Fruit fly (Drosophila melanogaster) whole organism, embryonic: ENCODE data around the gene fz4.

ENCODE experiments used
- Ada2b ChIP-seq: fragments of 200-800 bp; sonication (Bioruptor generic); IDR thresholded peaks from 2 replicates; pipeline ENCODE4 v1.3.6; 2022; ENCODE audit warnings: missing biosample characterization, missing genetic modification characterization
- Aef1 ChIP-seq: fragments of 200-800 bp; sonication (Bioruptor generic); IDR thresholded peaks from 3 replicates; pipeline ENCODE4 v1.3.6; 2022; ENCODE audit warnings: missing biosample characterization, missing genetic modification characterization
- Bdp1 ChIP-seq: fragments of 200-800 bp; sonication (Bioruptor generic); optimal IDR thresholded peaks from 3 replicates; lab custom pipeline; 2016; ENCODE audit warnings: missing biosample characterization, missing genetic modification characterization
- CG10209 ChIP-seq: fragments of 200-800 bp; sonication (Bioruptor generic); optimal IDR thresholded peaks from 3 replicates; lab custom pipeline; 2017; ENCODE audit warnings: missing biosample characterization, mild to moderate bottlenecking, missing genetic modification characterization, missing genetic modification reagents
- CG10431 ChIP-seq: fragments of 200-800 bp; sonication (Bioruptor generic); optimal IDR thresholded peaks from 3 replicates; lab custom pipeline; 2018; ENCODE audit warnings: missing biosample characterization, mild to moderate bottlenecking, missing genetic modification characterization
- CG11398 ChIP-seq: fragments of 200-800 bp; sonication (Bioruptor generic); optimal IDR thresholded peaks from 2 replicates; lab custom pipeline; 2016; ENCODE audit warnings: missing biosample characterization, missing genetic modification characterization
- CG12769 ChIP-seq: fragments of 200-800 bp; sonication (Bioruptor generic); optimal IDR thresholded peaks from 2 replicates; lab custom pipeline; 2019; ENCODE audit warnings: missing biosample characterization, mild to moderate bottlenecking, missing genetic modification characterization, moderate library complexity
- CG13123 ChIP-seq: fragments of 200-800 bp; sonication (Bioruptor generic); optimal IDR thresholded peaks from 2 replicates; lab custom pipeline; 2016; ENCODE audit warnings: missing biosample characterization, missing genetic modification characterization
- CG16815 ChIP-seq: fragments of 200-800 bp; sonication (Bioruptor generic); optimal IDR thresholded peaks from 3 replicates; lab custom pipeline; 2017; ENCODE audit warnings: missing biosample characterization, mild to moderate bottlenecking, missing genetic modification characterization
- CG17361 ChIP-seq: fragments of 200-800 bp; sonication (Bioruptor generic); IDR thresholded peaks from 3 replicates; pipeline ENCODE4 v1.3.6; 2022; ENCODE audit warnings: missing biosample characterization, missing genetic modification characterization
- CG17612 ChIP-seq: fragments of 200-800 bp; sonication (Bioruptor generic); IDR thresholded peaks from 2 replicates; pipeline ENCODE4 v1.3.6; 2022; ENCODE audit warnings: missing biosample characterization, missing genetic modification characterization
- CG1792 ChIP-seq: fragments of 200-800 bp; sonication (Bioruptor generic); optimal IDR thresholded peaks from 2 replicates; lab custom pipeline; 2016; ENCODE audit warnings: missing biosample characterization, missing genetic modification characterization
- CG31224 ChIP-seq: fragments of 200-800 bp; sonication (Bioruptor generic); IDR thresholded peaks from 2 replicates; pipeline ENCODE4 v1.3.6; 2022; ENCODE audit warnings: missing biosample characterization, missing genetic modification characterization
- CG3995 ChIP-seq: fragments of 200-800 bp; sonication (Bioruptor generic); optimal IDR thresholded peaks from 3 replicates; lab custom pipeline; 2016; ENCODE audit warnings: missing biosample characterization, missing genetic modification characterization
- CG4730 ChIP-seq: fragments of 200-800 bp; sonication (Bioruptor generic); IDR thresholded peaks from 2 replicates; pipeline ENCODE4 v1.3.6; 2022; ENCODE audit warnings: missing biosample characterization, missing genetic modification characterization
- CG8290 ChIP-seq, 3 experiments: fragments of 200-800 bp; sonication (Bioruptor generic); optimal IDR thresholded peaks; 2 replicates each; lab custom pipeline; 2016 to 2019; ENCODE audit warnings: missing biosample characterization in 3 of 3, missing genetic modification characterization in 3 of 3, mild to moderate bottlenecking in 2 of 3, moderate library complexity in 1 of 3
- CG9727 ChIP-seq: fragments of 200-800 bp; sonication (Bioruptor generic); optimal IDR thresholded peaks from 3 replicates; lab custom pipeline; 2017; ENCODE audit warnings: missing biosample characterization, mild to moderate bottlenecking, missing genetic modification characterization
- Chrac-16 ChIP-seq: fragments of 200-800 bp; sonication (Bioruptor generic); optimal IDR thresholded peaks from 3 replicates; lab custom pipeline; 2016; ENCODE audit warnings: missing biosample characterization, missing genetic modification characterization
- Dek ChIP-seq: fragments of 200-800 bp; sonication (Bioruptor generic); optimal IDR thresholded peaks from 3 replicates; lab custom pipeline; 2019; ENCODE audit warnings: missing biosample characterization, mild to moderate bottlenecking, missing genetic modification characterization, moderate library complexity
- Drgx ChIP-seq: fragments of 200-800 bp; sonication (Bioruptor generic); IDR thresholded peaks from 2 replicates; pipeline ENCODE4 v1.3.6; 2022; ENCODE audit warnings: missing biosample characterization, missing genetic modification characterization
- Hey ChIP-seq: fragments of 200-800 bp; sonication (Bioruptor generic); optimal IDR thresholded peaks from 3 replicates; lab custom pipeline; 2018; ENCODE audit warnings: missing biosample characterization, mild to moderate bottlenecking, missing genetic modification characterization
- Hmx ChIP-seq: fragments of 200-800 bp; sonication (Bioruptor generic); optimal IDR thresholded peaks from 2 replicates; lab custom pipeline; 2016; ENCODE audit warnings: missing biosample characterization, missing genetic modification characterization
- Lim3 ChIP-seq: fragments of 200-800 bp; sonication (Bioruptor generic); IDR thresholded peaks from 2 replicates; pipeline ENCODE4 v1.3.6; 2022; ENCODE audit warnings: missing biosample characterization, missing genetic modification characterization
- MBD-R2 ChIP-seq: fragments of 200-800 bp; sonication (Bioruptor generic); IDR thresholded peaks from 2 replicates; pipeline ENCODE4 v1.3.6; 2022; ENCODE audit warnings: missing biosample characterization, missing genetic modification characterization
- MESR4 ChIP-seq: fragments of 200-800 bp; sonication (Bioruptor generic); optimal IDR thresholded peaks from 2 replicates; lab custom pipeline; 2018; ENCODE audit warnings: missing biosample characterization, mild to moderate bottlenecking, missing genetic modification characterization, moderate library complexity
- MTF-1 ChIP-seq: fragments of 200-800 bp; sonication (Bioruptor generic); optimal IDR thresholded peaks from 2 replicates; lab custom pipeline; 2018; ENCODE audit warnings: missing biosample characterization, mild to moderate bottlenecking, missing genetic modification characterization, borderline replicate concordance
- Med ChIP-seq: fragments of 200-800 bp; sonication (Bioruptor generic); peaks from one replicate; lab custom pipeline; 2016; ENCODE audit warnings: missing biosample characterization, missing genetic modification characterization, mild to moderate bottlenecking, inconsistent platforms, moderate library complexity
- Myb ChIP-seq: fragments of 200-800 bp; sonication (Bioruptor generic); optimal IDR thresholded peaks from 2 replicates; lab custom pipeline; 2016; ENCODE audit warnings: missing biosample characterization, missing genetic modification characterization
- Oli ChIP-seq: fragments of 200-800 bp; sonication (Bioruptor generic); optimal IDR thresholded peaks from 2 replicates; lab custom pipeline; 2018; ENCODE audit warnings: missing biosample characterization, mild to moderate bottlenecking, missing genetic modification characterization, moderate library complexity
- Optix ChIP-seq: fragments of 200-800 bp; sonication (Bioruptor generic); IDR thresholded peaks from 3 replicates; pipeline ENCODE4 v1.3.6; 2022; ENCODE audit warnings: missing biosample characterization, missing genetic modification characterization
- Rx ChIP-seq: fragments of 200-800 bp; sonication (Bioruptor generic); IDR thresholded peaks from 2 replicates; pipeline ENCODE4 v1.3.6; 2022; ENCODE audit warnings: missing biosample characterization, missing genetic modification characterization
- Six4 ChIP-seq: fragments of 200-800 bp; sonication (Bioruptor generic); optimal IDR thresholded peaks from 2 replicates; lab custom pipeline; 2016; ENCODE audit warnings: missing biosample characterization, missing genetic modification characterization
- Sry-β ChIP-seq: fragments of 200-800 bp; sonication (Bioruptor generic); optimal IDR thresholded peaks from 2 replicates; lab custom pipeline; 2018; ENCODE audit warnings: missing biosample characterization, mild to moderate bottlenecking, missing genetic modification characterization, moderate library complexity
- ab ChIP-seq: fragments of 200-800 bp; sonication (Bioruptor generic); optimal IDR thresholded peaks from 2 replicates; lab custom pipeline; 2016; ENCODE audit warnings: missing biosample characterization, missing genetic modification characterization
- az2 ChIP-seq: fragments of 200-800 bp; sonication (Bioruptor generic); optimal IDR thresholded peaks from 3 replicates; lab custom pipeline; 2016; ENCODE audit warnings: missing biosample characterization, missing genetic modification characterization
- bowl ChIP-seq: fragments of 200-800 bp; sonication (Bioruptor generic); IDR thresholded peaks from 2 replicates; pipeline ENCODE4 v1.3.6; 2022; ENCODE audit warnings: missing biosample characterization, missing genetic modification characterization
- br ChIP-seq: fragments of >200 bp; optimal IDR thresholded peaks from 2 replicates; lab custom pipeline; 2017
- chinmo ChIP-seq: fragments of 200-800 bp; sonication (Bioruptor generic); IDR thresholded peaks from 4 replicates; pipeline ENCODE4 v1.3.6; 2022; ENCODE audit warnings: missing biosample characterization, missing genetic modification characterization; ENCODE audit not compliant: partially characterized antibody
- gro ChIP-seq: fragments of 200-800 bp; sonication (Bioruptor generic); optimal IDR thresholded peaks from 2 replicates; lab custom pipeline; 2016; ENCODE audit warnings: missing biosample characterization, missing genetic modification characterization
- h ChIP-seq: fragments of >200 bp; optimal IDR thresholded peaks from 2 replicates; lab custom pipeline; 2017
- hkb ChIP-seq, 2 experiments: fragments of 200-800 bp in 1 of 2; fragments of >200 bp in 1 of 2; sonication (Bioruptor generic) in 1 of 2; IDR thresholded peaks in 1 of 2; optimal IDR thresholded peaks in 1 of 2; 2 replicates each; pipeline versions ENCODE4 v1.3.6 to Lab custom; 2017 to 2022; ENCODE audit warnings: missing biosample characterization in 1 of 2, missing genetic modification characterization in 1 of 2
- knrl ChIP-seq: fragments of 200-800 bp; sonication (Bioruptor generic); IDR thresholded peaks from 3 replicates; pipeline ENCODE4 v1.3.6; 2022; ENCODE audit warnings: missing biosample characterization, missing genetic modification characterization; ENCODE audit not compliant: partially characterized antibody
- lilli ChIP-seq: fragments of 200-800 bp; sonication (Bioruptor generic); optimal IDR thresholded peaks from 3 replicates; lab custom pipeline; 2016; ENCODE audit warnings: missing biosample characterization, missing genetic modification characterization
- oc ChIP-seq: fragments of 200-800 bp; sonication (Bioruptor generic); optimal IDR thresholded peaks from 2 replicates; lab custom pipeline; 2018; ENCODE audit warnings: missing biosample characterization, mild to moderate bottlenecking, missing genetic modification characterization, moderate library complexity
- salm ChIP-seq: fragments of 200-800 bp; sonication (Bioruptor generic); optimal IDR thresholded peaks from 2 replicates; lab custom pipeline; 2018; ENCODE audit warnings: missing biosample characterization, mild to moderate bottlenecking, missing genetic modification characterization
- sisA ChIP-seq: fragments of 200-800 bp; sonication (Bioruptor generic); IDR thresholded peaks from 2 replicates; pipeline ENCODE4 v1.3.6; 2022; ENCODE audit warnings: missing biosample characterization, missing genetic modification characterization
- stc ChIP-seq: fragments of 200-800 bp; sonication (Bioruptor generic); IDR thresholded peaks from 2 replicates; pipeline ENCODE4 v1.3.6; 2022; ENCODE audit warnings: missing biosample characterization, missing genetic modification characterization
- usp ChIP-seq: fragments of >200 bp; optimal IDR thresholded peaks from 2 replicates; lab custom pipeline; 2017; ENCODE audit warnings: missing biosample characterization, missing genetic modification characterization
- vnd ChIP-seq: fragments of 200-800 bp; sonication (Bioruptor generic); IDR thresholded peaks from 3 replicates; pipeline ENCODE4 v1.3.6; 2022; ENCODE audit warnings: missing biosample characterization, missing genetic modification characterization; ENCODE audit not compliant: partially characterized antibody
- wdn ChIP-seq: fragments of 200-800 bp; sonication (Bioruptor generic); IDR thresholded peaks from 2 replicates; pipeline ENCODE4 v1.3.6; 2022; ENCODE audit warnings: missing biosample characterization, missing genetic modification characterization

Gene fz4

DNA sequence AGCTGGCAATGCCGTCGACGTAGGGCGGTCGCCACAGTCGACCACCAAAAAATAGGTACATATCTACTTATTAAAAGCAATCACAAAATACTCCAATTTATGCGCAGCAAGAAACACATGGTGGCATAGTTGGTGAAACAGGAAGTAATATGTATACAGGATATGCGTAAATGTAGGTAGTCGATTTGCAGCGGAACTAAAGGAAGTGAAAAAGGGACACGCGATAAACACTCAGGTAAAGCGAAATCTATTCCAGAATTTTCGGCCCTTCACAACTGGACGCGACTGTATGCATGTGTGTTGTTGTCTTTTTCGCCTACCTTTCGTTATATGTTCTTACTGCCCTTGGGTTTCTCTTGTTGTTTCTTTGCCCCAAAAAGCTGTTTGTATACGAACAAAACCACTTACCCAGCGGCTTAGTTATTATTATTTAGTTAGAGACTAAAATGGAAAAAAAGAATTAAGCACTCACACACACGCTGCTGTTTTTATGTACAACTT, 13.6 kb downstream of the fz4 start (continued):
- peak; percentile 84 for TF ChIP-seq CG10209 (GFP tag; lab: Kevin White, UChicago)
- peak; percentile 61 for TF ChIP-seq stc (GFP tag; lab: Robert Waterston, UW)
- peak; percentile 76 for TF ChIP-seq CG16815 (GFP tag; lab: Kevin White, UChicago)
- TF ChIP-seq Dek, result peak; percentile 79
- peak; percentile 52 for TF ChIP-seq sisA
- no peak for TF ChIP-seq usp (GFP tag; lab: Kevin White, UChicago)
- TF ChIP-seq Oli (tag; lab: Kevin White, UChicago), result peak; percentile 89
- TF ChIP-seq CG17612 (GFP tag; lab: Robert Waterston, UW), result peak; percentile 51
- peak; percentile 47 for TF ChIP-seq CG8290 (GFP tag; optimal IDR thresholded peaks at IDR 0.05; lab: Kevin White, UChicago)
- peak; percentile 54 to 92 for TF ChIP-seq CG8290 (tag; optimal IDR thresholded peaks at IDR 0.05; lab: Kevin White, UChicago)
- TF ChIP-seq Optix (GFP tag; lab: Robert Waterston, UW), result peak; percentile 66; the same call in 2 of the 3 replicates
- peak; percentile 66 for TF ChIP-seq Hey (tag; lab: Kevin White, UChicago)
- peak; percentile 54; the same call in 1 of the 2 replicates for TF ChIP-seq wdn (GFP tag; lab: Robert Waterston, UW)
- peak; percentile 66 for TF ChIP-seq Myb (GFP tag; lab: Kevin White, UChicago)
- no peak for TF ChIP-seq knrl
- TF ChIP-seq Bdp1 (GFP tag; lab: Kevin White, UChicago), result peak; percentile 73
- peak; percentile 5 for TF ChIP-seq Sry-β (GFP tag; lab: Kevin White, UChicago)
- peak; percentile 95 for TF ChIP-seq Med (GFP tag; lab: Kevin White, UChicago)
- peak; percentile 42; the same call in 1 of the 2 replicates for TF ChIP-seq MBD-R2 (GFP tag; lab: Robert Waterston, UW)
- peak; percentile 64; the same call in 1 of the 2 replicates for TF ChIP-seq Ada2b (GFP tag; lab: Robert Waterston, UW)
- no peak for TF ChIP-seq CG13123 (GFP tag; lab: Kevin White, UChicago)
- TF ChIP-seq gro (GFP tag; lab: Kevin White, UChicago), result peak; percentile 42
- peak; percentile 31 for TF ChIP-seq Six4 (GFP tag; lab: Kevin White, UChicago)
- TF ChIP-seq Drgx (GFP tag; lab: Robert Waterston, UW), result peak; percentile 44
- TF ChIP-seq lilli, result peak; percentile 84
- peak; percentile 27 for TF ChIP-seq ab (GFP tag; lab: Kevin White, UChicago)
- peak; percentile 85 for TF ChIP-seq CG17361 (GFP tag; lab: Robert Waterston, UW)
- TF ChIP-seq vnd (GFP tag; lab: Robert Waterston, UW), result no peak
- peak; percentile 31 for TF ChIP-seq Hmx (GFP tag; lab: Kevin White, UChicago)
- TF ChIP-seq oc (tag; lab: Kevin White, UChicago), result peak; percentile 65
- TF ChIP-seq CG10431 (GFP tag; lab: Kevin White, UChicago), result peak; percentile 6
- peak; percentile 23 for TF ChIP-seq CG3995 (GFP tag; lab: Kevin White, UChicago)
- peak; percentile 75 for TF ChIP-seq Chrac-16
- peak; percentile 65 for TF ChIP-seq CG11398 (GFP tag; lab: Kevin White, UChicago)
- TF ChIP-seq CG9727 (GFP tag; lab: Kevin White, UChicago), result peak; percentile 81
- peak; percentile 73 for TF ChIP-seq CG31224 (GFP tag; lab: Robert Waterston, UW)
- TF ChIP-seq CG12769 (tag; lab: Kevin White, UChicago), result peak; percentile 94
- no peak for TF ChIP-seq Lim3 (GFP tag; lab: Robert Waterston, UW)
- no peak for TF ChIP-seq hkb (optimal IDR thresholded peaks at IDR 0.05; lab: Kevin White, UChicago)
- peak; percentile 77 for TF ChIP-seq hkb (GFP tag; IDR thresholded peaks at IDR 0.05; lab: Robert Waterston, UW)
- TF ChIP-seq salm (tag; lab: Kevin White, UChicago), result peak; percentile 79
- peak; percentile 69 for TF ChIP-seq az2 (GFP tag; lab: Kevin White, UChicago)
- peak; percentile 65 for TF ChIP-seq CG1792 (GFP tag; lab: Kevin White, UChicago)
- peak; percentile 44; the same call in 1 of the 2 replicates for TF ChIP-seq bowl (GFP tag; lab: Robert Waterston, UW)
- TF ChIP-seq h, result no peak
- TF ChIP-seq chinmo (GFP tag; lab: Robert Waterston, UW), result no peak
- TF ChIP-seq MESR4 (GFP tag; lab: Kevin White, UChicago), result peak; percentile 16
- peak; percentile 67; the same call in 2 of the 3 replicates for TF ChIP-seq Aef1 (GFP tag; lab: Robert Waterston, UW)
- no peak for TF ChIP-seq br (lab: Kevin White, UChicago)
- TF ChIP-seq CG4730 (GFP tag; lab: Robert Waterston, UW), result peak; percentile 52
- peak; percentile 50 for TF ChIP-seq MTF-1 (GFP tag; lab: Kevin White, UChicago)
- TF ChIP-seq Rx, result peak; percentile 45; the same call in 1 of the 2 replicates
